Worm (Caenorhabditis elegans): Measurements from ENCODE around the gene nhr-234.

DNA sequence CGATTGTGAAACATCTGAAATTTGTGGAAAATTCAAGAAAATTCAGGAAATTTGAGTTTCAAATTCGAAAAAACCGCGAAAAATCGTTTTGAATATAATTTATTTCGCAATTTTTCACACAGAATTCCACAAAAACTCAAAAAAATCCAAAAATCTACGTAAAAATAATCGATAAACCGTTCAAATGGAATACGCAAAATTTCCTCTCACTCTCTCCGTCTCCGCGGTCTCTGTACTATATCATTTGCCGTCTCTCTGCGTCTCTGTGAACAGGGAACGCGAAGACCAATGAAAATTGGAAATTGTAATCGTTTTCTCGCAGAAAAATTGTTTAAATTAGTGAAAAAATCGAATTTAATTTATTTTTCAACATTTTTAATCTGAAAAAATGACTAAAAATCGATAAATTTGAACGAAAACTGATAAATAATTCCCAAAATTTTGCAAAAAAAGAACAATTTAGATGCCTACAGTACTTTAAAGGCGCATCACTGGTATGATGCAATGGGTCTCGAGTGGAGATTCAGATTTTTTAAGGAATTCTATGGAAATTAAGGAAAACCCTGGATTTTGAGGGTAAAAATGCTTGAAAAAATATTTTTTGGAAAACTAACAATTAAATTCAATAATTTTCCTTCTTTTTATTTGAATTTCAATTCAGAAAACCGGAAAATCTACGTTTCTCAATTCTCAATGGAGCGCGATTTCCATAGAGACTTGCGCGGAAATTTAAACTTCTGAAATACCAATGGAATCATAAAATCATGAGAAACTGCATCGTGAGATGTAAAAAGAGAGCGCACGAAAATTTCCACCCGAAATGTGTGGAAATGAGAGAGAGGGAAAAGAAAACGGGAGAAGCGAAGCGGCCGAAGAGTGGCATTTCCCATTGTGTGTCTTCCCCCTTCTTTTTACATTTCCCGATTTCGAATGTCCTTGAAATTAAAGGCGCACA is 32.5 kb upstream of the nhr-234 start, which contains the start of the genes ceh-100 and lips-15:
- TF ChIP-seq ama-1 (optimal IDR thresholded peaks at IDR 0.05), result no peak
- TF ChIP-seq ama-1 (GFP tag; optimal IDR thresholded peaks at IDR 0.05), result no peak
- TF ChIP-seq cebp-1 (GFP tag; IDR thresholded peaks at IDR 0.05), result no peak
- no peak for TF ChIP-seq cebp-1 (tag; optimal IDR thresholded peaks at IDR 0.05)
- no peak for TF ChIP-seq him-1 (tag; optimal IDR thresholded peaks at IDR 0.05)
- TF ChIP-seq aptf-2 (GFP tag; conservative IDR thresholded peaks at IDR 0.05), result no peak
- no peak for TF ChIP-seq snpc-1.1 (tag; optimal IDR thresholded peaks at IDR 0.05; ENCODE audit: insufficient read depth)
- TF ChIP-seq nhr-90 (tag; optimal IDR thresholded peaks at IDR 0.05), result no peak
